Fruit fly (Drosophila melanogaster) whole organism, embryonic: ENCODE data around the gene CG32425.

Experiments
- ATbp ChIP-seq: fragments of 200-800 bp; sonication (Bioruptor generic); optimal IDR thresholded peaks from 2 replicates; lab custom pipeline; 2017; ENCODE audit warnings: missing biosample characterization, mild to moderate bottlenecking, missing genetic modification characterization, missing genetic modification reagents
- Aef1 ChIP-seq: fragments of 200-800 bp; sonication (Bioruptor generic); IDR thresholded peaks from 3 replicates; pipeline ENCODE4 v1.3.6; 2022; ENCODE audit warnings: missing biosample characterization, missing genetic modification characterization
- Asciz ChIP-seq: fragments of 200-800 bp; sonication (Bioruptor generic); optimal IDR thresholded peaks from 2 replicates; lab custom pipeline; 2017; ENCODE audit warnings: missing biosample characterization, mild to moderate bottlenecking, missing genetic modification characterization, missing genetic modification reagents
- Bgb ChIP-seq: fragments of 200-800 bp; sonication (Bioruptor generic); IDR thresholded peaks from 2 replicates; pipeline ENCODE4 v1.3.6; 2022; ENCODE audit warnings: missing biosample characterization, missing genetic modification characterization; ENCODE audit not compliant: partially characterized antibody
- BtbVII ChIP-seq: fragments of 200-800 bp; sonication (Bioruptor generic); optimal IDR thresholded peaks from 3 replicates; lab custom pipeline; 2017; ENCODE audit warnings: missing biosample characterization, mild to moderate bottlenecking, missing genetic modification characterization
- CG11560 ChIP-seq: fragments of 200-800 bp; sonication (Bioruptor generic); IDR thresholded peaks from 3 replicates; pipeline ENCODE4 v1.3.6; 2022; ENCODE audit warnings: missing biosample characterization, missing genetic modification characterization
- CG12299 ChIP-seq: fragments of 200-800 bp; sonication (Bioruptor generic); optimal IDR thresholded peaks from 2 replicates; lab custom pipeline; 2018; ENCODE audit warnings: missing biosample characterization, mild to moderate bottlenecking, missing genetic modification characterization
- CG13424 ChIP-seq: fragments of 200-800 bp; sonication (Bioruptor generic); optimal IDR thresholded peaks from 2 replicates; lab custom pipeline; 2019; ENCODE audit warnings: missing biosample characterization, mild to moderate bottlenecking, missing genetic modification characterization, moderate library complexity
- CG17359 ChIP-seq: fragments of 200-800 bp; sonication (Bioruptor generic); optimal IDR thresholded peaks from 3 replicates; lab custom pipeline; 2018; ENCODE audit warnings: missing biosample characterization, mild to moderate bottlenecking, missing genetic modification characterization, moderate library complexity
- CG17568 ChIP-seq: fragments of 200-800 bp; sonication (Bioruptor generic); optimal IDR thresholded peaks from 2 replicates; lab custom pipeline; 2018; ENCODE audit warnings: missing biosample characterization, mild to moderate bottlenecking, missing genetic modification characterization, moderate library complexity
- CG17829 ChIP-seq: fragments of 200-800 bp; optimal IDR thresholded peaks from 2 replicates; lab custom pipeline; 2019; ENCODE audit warnings: missing biosample characterization, mild to moderate bottlenecking, missing genetic modification characterization, moderate library complexity
- CG2120 ChIP-seq: fragments of 200-800 bp; sonication (Bioruptor generic); optimal IDR thresholded peaks from 3 replicates; lab custom pipeline; 2016; ENCODE audit warnings: missing biosample characterization, missing genetic modification characterization
- CG32772 ChIP-seq: fragments of 200-800 bp; sonication (Bioruptor generic); IDR thresholded peaks from 2 replicates; pipeline ENCODE4 v1.3.6; 2022; ENCODE audit warnings: missing biosample characterization, missing genetic modification characterization
- CG3726 ChIP-seq: fragments of 200-800 bp; sonication (Bioruptor generic); IDR thresholded peaks from 3 replicates; pipeline ENCODE4, ENCODE4 v1.3.6; 2022; ENCODE audit warnings: missing biosample characterization, missing genetic modification characterization
- CG3847 ChIP-seq: fragments of 200-800 bp; sonication (Bioruptor generic); IDR thresholded peaks from 2 replicates; pipeline ENCODE4 v1.3.6; 2022; ENCODE audit warnings: missing biosample characterization, missing genetic modification characterization
- CG5245 ChIP-seq: fragments of 200-800 bp; sonication (Bioruptor generic); optimal IDR thresholded peaks from 3 replicates; lab custom pipeline; 2016; ENCODE audit warnings: missing biosample characterization, missing genetic modification characterization
- CG6813 ChIP-seq: fragments of 200-800 bp; sonication (Bioruptor generic); optimal IDR thresholded peaks from 2 replicates; lab custom pipeline; 2017; ENCODE audit warnings: missing biosample characterization, missing genetic modification characterization, mild to moderate bottlenecking, moderate library complexity, missing genetic modification reagents
- CG7372 ChIP-seq: fragments of 200-800 bp; sonication (Bioruptor generic); IDR thresholded peaks from 2 replicates; pipeline ENCODE4 v1.3.6; 2022; ENCODE audit warnings: missing biosample characterization, missing genetic modification characterization
- CG7987 ChIP-seq: fragments of 200-800 bp; sonication (Bioruptor generic); optimal IDR thresholded peaks from 2 replicates; lab custom pipeline; 2018; ENCODE audit warnings: missing biosample characterization, mild to moderate bottlenecking, missing genetic modification characterization, moderate library complexity
- CG9797 ChIP-seq: fragments of 200-800 bp; sonication (Bioruptor generic); optimal IDR thresholded peaks from 3 replicates; lab custom pipeline; 2018; ENCODE audit warnings: missing biosample characterization, mild to moderate bottlenecking, missing genetic modification characterization
- D19A ChIP-seq: fragments of 200-800 bp; optimal IDR thresholded peaks from 3 replicates; lab custom pipeline; 2019; ENCODE audit warnings: missing biosample characterization, mild to moderate bottlenecking, missing genetic modification characterization, moderate library complexity
- D19B ChIP-seq: fragments of 200-800 bp; sonication (Bioruptor generic); optimal IDR thresholded peaks from 2 replicates; lab custom pipeline; 2017; ENCODE audit warnings: missing biosample characterization, mild to moderate bottlenecking, missing genetic modification characterization
- E2f1 ChIP-seq: fragments of 200-800 bp; sonication (Bioruptor generic); IDR thresholded peaks from 2 replicates; pipeline ENCODE4 v1.3.6; 2022; ENCODE audit warnings: missing biosample characterization, missing genetic modification characterization
- GATAe ChIP-seq: fragments of 200-800 bp; sonication (Bioruptor generic); conservative IDR thresholded peaks from 2 replicates; pipeline ENCODE4 v1.3.6; 2022; ENCODE audit warnings: missing biosample characterization, missing genetic modification characterization
- HLH54F ChIP-seq: fragments of 200-800 bp; sonication (Bioruptor generic); optimal IDR thresholded peaks from 3 replicates; lab custom pipeline; 2016; ENCODE audit warnings: missing biosample characterization, missing genetic modification characterization
- MESR4 ChIP-seq: fragments of 200-800 bp; sonication (Bioruptor generic); optimal IDR thresholded peaks from 2 replicates; lab custom pipeline; 2018; ENCODE audit warnings: missing biosample characterization, mild to moderate bottlenecking, missing genetic modification characterization, moderate library complexity
- Meics ChIP-seq: fragments of 200-800 bp; sonication (Bioruptor generic); optimal IDR thresholded peaks from 2 replicates; lab custom pipeline; 2017; ENCODE audit warnings: missing biosample characterization, mild to moderate bottlenecking, missing genetic modification characterization
- Nf-YB ChIP-seq: fragments of 200-800 bp; sonication (Bioruptor generic); optimal IDR thresholded peaks from 3 replicates; lab custom pipeline; 2019; ENCODE audit warnings: missing biosample characterization, mild to moderate bottlenecking, missing genetic modification characterization, moderate library complexity
- PHDP ChIP-seq: fragments of 200-800 bp; sonication (Bioruptor generic); optimal IDR thresholded peaks from 3 replicates; lab custom pipeline; 2018; ENCODE audit warnings: missing biosample characterization, mild to moderate bottlenecking, missing genetic modification characterization, moderate library complexity
- Ptx1 ChIP-seq: fragments of 200-800 bp; sonication (Bioruptor generic); IDR thresholded peaks from 2 replicates; pipeline ENCODE4 v1.3.6; 2022; ENCODE audit warnings: missing biosample characterization, missing genetic modification characterization
- Vsx1 ChIP-seq: fragments of 200-800 bp; sonication (Bioruptor generic); optimal IDR thresholded peaks from 2 replicates; lab custom pipeline; 2017; ENCODE audit warnings: missing biosample characterization, mild to moderate bottlenecking, missing genetic modification characterization, missing genetic modification reagents
- bcd ChIP-seq: fragments of 200-800 bp; sonication (Bioruptor generic); optimal IDR thresholded peaks from 2 replicates; lab custom pipeline; 2017; ENCODE audit warnings: missing biosample characterization, mild to moderate bottlenecking, missing genetic modification characterization
- chinmo ChIP-seq: fragments of 200-800 bp; sonication (Bioruptor generic); IDR thresholded peaks from 4 replicates; pipeline ENCODE4 v1.3.6; 2022; ENCODE audit warnings: missing biosample characterization, missing genetic modification characterization; ENCODE audit not compliant: partially characterized antibody
- chm ChIP-seq: fragments of 200-800 bp; sonication (Bioruptor generic); IDR thresholded peaks from 2 replicates; pipeline ENCODE4 v1.3.6; 2022; ENCODE audit warnings: missing biosample characterization, missing genetic modification characterization
- corto ChIP-seq: fragments of 200-800 bp; sonication (Bioruptor generic); optimal IDR thresholded peaks from 2 replicates; lab custom pipeline; 2016; ENCODE audit warnings: missing biosample characterization, mild to moderate bottlenecking, missing genetic modification characterization, moderate library complexity
- dpn ChIP-seq, 2 experiments: fragments of 200-800 bp; sonication (Bioruptor generic); optimal IDR thresholded peaks; 3 replicates each; lab custom pipeline; 2016; ENCODE audit warnings: missing biosample characterization in 2 of 2, missing genetic modification characterization in 2 of 2
- exex ChIP-seq: fragments of 200-800 bp; sonication (Bioruptor generic); optimal IDR thresholded peaks from 4 replicates; lab custom pipeline; 2018; ENCODE audit warnings: missing biosample characterization, mild to moderate bottlenecking, missing genetic modification characterization, moderate library complexity
- gcm ChIP-seq: fragments of 200-800 bp; sonication (Bioruptor generic); optimal IDR thresholded peaks from 2 replicates; lab custom pipeline; 2019; ENCODE audit warnings: missing biosample characterization, mild to moderate bottlenecking, missing genetic modification characterization, moderate library complexity
- kni ChIP-seq: fragments of 200-800 bp; sonication (Bioruptor generic); optimal IDR thresholded peaks from 3 replicates; lab custom pipeline; 2017; ENCODE audit warnings: mild to moderate bottlenecking, missing biosample characterization, missing genetic modification reagents, missing genetic modification characterization
- lilli ChIP-seq: fragments of 200-800 bp; sonication (Bioruptor generic); optimal IDR thresholded peaks from 3 replicates; lab custom pipeline; 2016; ENCODE audit warnings: missing biosample characterization, missing genetic modification characterization
- mirr ChIP-seq: fragments of 200-800 bp; sonication (Bioruptor generic); optimal IDR thresholded peaks from 3 replicates; lab custom pipeline; 2018; ENCODE audit warnings: missing biosample characterization, mild to moderate bottlenecking, missing genetic modification characterization
- slbo ChIP-seq: fragments of 200-800 bp; sonication (Bioruptor generic); IDR thresholded peaks from 2 replicates; pipeline ENCODE4 v1.3.6; 2022; ENCODE audit warnings: missing biosample characterization, missing genetic modification characterization
- slp2 ChIP-seq: fragments of 200-800 bp; sonication (Bioruptor generic); optimal IDR thresholded peaks from 2 replicates; lab custom pipeline; 2016; ENCODE audit warnings: missing biosample characterization, missing genetic modification characterization
- sna ChIP-seq: fragments of 200-800 bp; sonication (Bioruptor generic); IDR thresholded peaks from 2 replicates; pipeline ENCODE4 v1.3.6; 2022; ENCODE audit warnings: missing biosample characterization, missing genetic modification characterization; ENCODE audit not compliant: partially characterized antibody
- sr ChIP-seq: fragments of 200-800 bp; sonication (Bioruptor generic); IDR thresholded peaks from 3 replicates; pipeline ENCODE4 v1.3.6; 2022; ENCODE audit warnings: missing biosample characterization, missing genetic modification characterization
- stwl ChIP-seq: fragments of 200-800 bp; sonication (Bioruptor generic); optimal IDR thresholded peaks from 3 replicates; lab custom pipeline; 2018; ENCODE audit warnings: missing biosample characterization, mild to moderate bottlenecking, missing genetic modification characterization, moderate library complexity
- wor ChIP-seq: fragments of 200-800 bp; sonication (Bioruptor generic); IDR thresholded peaks from 2 replicates; pipeline ENCODE4 v1.3.6; 2022; ENCODE audit warnings: missing biosample characterization, missing genetic modification characterization
- yki ChIP-seq: fragments of >200 bp; optimal IDR thresholded peaks from 3 replicates; lab custom pipeline; 2018

CG32425 gene

dm6 chr3L:20493417-20494261, 3.5 kb upstream of the CG32425 start (continued):
- TF ChIP-seq lilli (GFP tag; lab: Kevin White, UChicago) (peak; percentile 80), Aef1 (GFP tag; lab: Robert Waterston, UW) (peak; percentile 72), CG11560 (no peak), Meics (peak; percentile 80), Ptx1 (peak; percentile 87), E2f1 (GFP tag; lab: Robert Waterston, UW) (peak; percentile 80; the same call in 1 of the 2 replicates), slbo (GFP tag; lab: Robert Waterston, UW) (peak; percentile 83), CG6813 (peak; percentile 57), CG32772 (GFP tag; lab: Robert Waterston, UW) (peak; percentile 63; the same call in 1 of the 2 replicates), D19A (tag; lab: Kevin White, UChicago) (peak; percentile 99), Asciz (peak; percentile 53), chinmo (GFP tag; lab: Robert Waterston, UW) (0 out of 4 replicates have a peak, but pooled peaks have one; percentile 30), BtbVII (peak; percentile 48), Vsx1 (GFP tag; lab: Kevin White, UChicago) (peak; percentile 53), corto (GFP tag; lab: Kevin White, UChicago) (peak; percentile 59), CG13424 (tag; lab: Kevin White, UChicago) (peak; percentile 73), Bgb (GFP tag; lab: Robert Waterston, UW) (no peak), mirr (GFP tag; lab: Kevin White, UChicago) (no peak), gcm (peak; percentile 52), chm (GFP tag; lab: Robert Waterston, UW) (peak; percentile 38; the same call in 1 of the 2 replicates), MESR4 (GFP tag; lab: Kevin White, UChicago) (no peak), stwl (tag; lab: Kevin White, UChicago) (no peak), yki (lab: Kevin White, UChicago) (no peak), CG7987 (GFP tag; lab: Kevin White, UChicago) (no peak), CG5245 (GFP tag; lab: Kevin White, UChicago) (peak; percentile 18), CG3847 (GFP tag; lab: Robert Waterston, UW) (peak; percentile 72), CG12299 (tag; lab: Kevin White, UChicago) (no peak), CG9797 (GFP tag; lab: Kevin White, UChicago) (no peak), kni (GFP tag; lab: Kevin White, UChicago) (peak; percentile 39), PHDP (peak; percentile 85), Nf-YB (GFP tag; lab: Kevin White, UChicago) (peak; percentile 49), CG7372 (GFP tag; lab: Robert Waterston, UW) (peak; percentile 55), CG17568 (GFP tag; lab: Kevin White, UChicago) (peak; percentile 57), sna (GFP tag; lab: Robert Waterston, UW) (no peak), D19B (GFP tag; lab: Kevin White, UChicago) (peak; percentile 23), wor (GFP tag; lab: Robert Waterston, UW) (peak; percentile 58), CG3726 (GFP tag; lab: Robert Waterston, UW) (no peak), CG17359 (peak; percentile 76), slp2 (GFP tag; lab: Kevin White, UChicago) (peak; percentile 28), exex (tag; lab: Kevin White, UChicago) (peak; percentile 32), bcd (GFP tag; lab: Kevin White, UChicago) (peak; percentile 69), ATbp (GFP tag; lab: Kevin White, UChicago) (peak; percentile 55), dpn (GFP tag; optimal IDR thresholded peaks at IDR 0.05; lab: Kevin White, UChicago) (peak; percentile 2 to 58), HLH54F (GFP tag; lab: Kevin White, UChicago) (peak; percentile 38), GATAe (GFP tag; lab: Robert Waterston, UW) (0 out of 2 replicates have a peak, but pooled peaks have one; percentile 27), CG2120 (GFP tag; lab: Kevin White, UChicago) (peak; percentile 86), CG17829 (tag; lab: Kevin White, UChicago) (peak; percentile 70), sr (GFP tag; lab: Robert Waterston, UW) (peak; percentile 96)
